Worm (Caenorhabditis elegans) whole organism, L1 larva: ENCODE results near the gene T05H4.4.
A peak's percentile ranks its signal among the peaks of the same experiment; 100 is the strongest.

ENCODE experiments used
- Y116A8C.19 ChIP-seq: sonication (generic microtip); optimal IDR thresholded peaks from 2 replicates; lab custom pipeline; 2016; ENCODE audit warnings: missing compliant biosample characterization, missing genetic modification characterization, borderline replicate concordance
- aly-2 ChIP-seq: fragments of 150-350 bp; optimal IDR thresholded peaks from 2 replicates; lab custom pipeline; 2014; ENCODE audit warnings: missing biosample characterization, missing genetic modification characterization
- ceh-90 ChIP-seq: sonication (generic microtip); optimal IDR thresholded peaks from 2 replicates; lab custom pipeline; 2016; ENCODE audit warnings: missing genetic modification characterization, missing compliant biosample characterization
- ces-1 ChIP-seq: fragments of 150-350 bp; optimal IDR thresholded peaks from 2 replicates; lab custom pipeline; 2014; ENCODE audit warnings: missing biosample characterization, missing genetic modification reagents, missing genetic modification characterization
- dsc-1 ChIP-seq: sonication (generic microtip); optimal IDR thresholded peaks from 2 replicates; lab custom pipeline; 2016; ENCODE audit warnings: mild to moderate bottlenecking, missing genetic modification characterization, missing compliant biosample characterization
- efl-1 ChIP-seq, 4 experiments: fragments of 150-350 bp; optimal IDR thresholded peaks in 3 of 4; peaks in 1 of 4; 1 replicate in 1 of 4; 2 replicates in 3 of 4; lab custom pipeline; 2014; ENCODE audit warnings: missing biosample characterization in 2 of 4, missing genetic modification characterization in 2 of 4, missing genetic modification reagents in 2 of 4
- egl-13 ChIP-seq: sonication (generic microtip); optimal IDR thresholded peaks from 2 replicates; lab custom pipeline; 2016; ENCODE audit warnings: missing genotype, missing genetic modification reagents, missing genetic modification characterization, missing compliant biosample characterization
- egl-27 ChIP-seq, 2 experiments: fragments of 150-350 bp in 1 of 2; sonication (generic microtip); optimal IDR thresholded peaks; 3 replicates each; lab custom pipeline; 2017 to 2018; ENCODE audit warnings: missing biosample characterization in 2 of 2, missing genetic modification characterization in 2 of 2, missing genetic modification reagents in 2 of 2
- elt-2 ChIP-seq: sonication (generic microtip); optimal IDR thresholded peaks from 2 replicates; lab custom pipeline; 2016; ENCODE audit warnings: missing genetic modification characterization, mild to moderate bottlenecking, inconsistent platforms, missing compliant biosample characterization, missing genetic modification reagents
- elt-3 ChIP-seq, 6 experiments: fragments of 150-350 bp in 1 of 6; sonication (generic microtip); optimal IDR thresholded peaks; 2 replicates each; lab custom pipeline; 2017 to 2018; ENCODE audit warnings: missing biosample characterization in 6 of 6, missing genetic modification characterization in 6 of 6, inconsistent platforms in 1 of 6
- ets-5 ChIP-seq: fragments of 200-800 bp; sonication (Bioruptor generic); IDR thresholded peaks from 2 replicates; pipeline ENCODE4 v1.3.6; 2022; ENCODE audit warnings: missing genetic modification characterization, missing compliant biosample characterization
- fos-1 ChIP-seq: fragments of 150-350 bp; optimal IDR thresholded peaks from 2 replicates; lab custom pipeline; 2014; ENCODE audit warnings: missing biosample characterization, missing genetic modification characterization
- hlh-17 ChIP-seq: fragments of 200-800 bp; sonication (Bioruptor generic); optimal IDR thresholded peaks from 2 replicates; lab custom pipeline; 2018; ENCODE audit warnings: missing genetic modification characterization, mild to moderate bottlenecking, missing compliant biosample characterization, moderate library complexity, borderline replicate concordance
- isw-1 ChIP-seq: fragments of 200-800 bp; sonication (Bioruptor generic); IDR thresholded peaks from 2 replicates; pipeline ENCODE4 v1.3.6; 2022; ENCODE audit warnings: missing genetic modification characterization, missing compliant biosample characterization
- lin-14 ChIP-seq: fragments of 200-800 bp; sonication (Bioruptor generic); optimal IDR thresholded peaks from 2 replicates; lab custom pipeline; 2018; ENCODE audit warnings: mild to moderate bottlenecking, missing genetic modification characterization, moderate library complexity, missing compliant biosample characterization
- lin-35 ChIP-seq, 2 experiments: fragments of 150-350 bp; optimal IDR thresholded peaks; 2 replicates each; lab custom pipeline; 2014; ENCODE audit warnings: missing biosample characterization in 2 of 2, missing genetic modification characterization in 2 of 2, missing genetic modification reagents in 2 of 2
- lsy-2 ChIP-seq, 2 experiments: fragments of 150-350 bp; optimal IDR thresholded peaks; 2 replicates each; lab custom pipeline; 2014; ENCODE audit warnings: missing biosample characterization in 2 of 2, missing genetic modification characterization in 2 of 2
- mdl-1 ChIP-seq, 2 experiments: fragments of 150-350 bp; optimal IDR thresholded peaks; 2 replicates each; lab custom pipeline; 2014 to 2017; ENCODE audit warnings: missing biosample characterization in 2 of 2, missing genetic modification characterization in 2 of 2, inconsistent platforms in 1 of 2
- mef-2 ChIP-seq: fragments of 150-350 bp; optimal IDR thresholded peaks from 2 replicates; lab custom pipeline; 2014; ENCODE audit warnings: missing biosample characterization, missing genetic modification characterization
- nhr-20 ChIP-seq: sonication (generic microtip); optimal IDR thresholded peaks from 2 replicates; lab custom pipeline; 2016; ENCODE audit warnings: mild to moderate bottlenecking, missing genetic modification characterization, missing compliant biosample characterization
- nhr-237 ChIP-seq: fragments of 150-350 bp; optimal IDR thresholded peaks from 2 replicates; lab custom pipeline; 2014; ENCODE audit warnings: missing biosample characterization, missing genetic modification characterization
- nhr-71 ChIP-seq: sonication (generic microtip); optimal IDR thresholded peaks from 2 replicates; lab custom pipeline; 2016; ENCODE audit warnings: mild to moderate bottlenecking, missing genetic modification characterization, moderate library complexity, missing compliant biosample characterization
- nhr-76 ChIP-seq: sonication (generic microtip); optimal IDR thresholded peaks from 2 replicates; lab custom pipeline; 2017; ENCODE audit warnings: missing biosample characterization, missing genetic modification characterization
- nhr-84 ChIP-seq: sonication (generic microtip); optimal IDR thresholded peaks from 2 replicates; lab custom pipeline; 2017; ENCODE audit warnings: missing biosample characterization, missing genetic modification characterization
- pag-3 ChIP-seq: sonication (generic microtip); optimal IDR thresholded peaks from 2 replicates; lab custom pipeline; 2017; ENCODE audit warnings: missing genetic modification characterization, mild to moderate bottlenecking, missing compliant biosample characterization, antibody characterized with exemption, borderline replicate concordance; ENCODE audit not compliant: insufficient read depth
- skn-1 ChIP-seq: fragments of 150-350 bp; optimal IDR thresholded peaks from 2 replicates; lab custom pipeline; 2014; ENCODE audit warnings: missing biosample characterization, missing genetic modification characterization
- snpc-4 ChIP-seq: fragments of 150-350 bp; optimal IDR thresholded peaks from 2 replicates; lab custom pipeline; 2014; ENCODE audit warnings: missing biosample characterization, missing genetic modification characterization
- swsn-7 ChIP-seq: sonication (generic microtip); optimal IDR thresholded peaks from 2 replicates; lab custom pipeline; 2016; ENCODE audit warnings: missing genetic modification characterization, missing compliant biosample characterization
- tbx-2 ChIP-seq: sonication (generic microtip); optimal IDR thresholded peaks from 2 replicates; lab custom pipeline; 2016; ENCODE audit warnings: missing genetic modification characterization, missing compliant biosample characterization
- tlp-1 ChIP-seq: fragments of 150-350 bp; optimal IDR thresholded peaks from 2 replicates; lab custom pipeline; 2014; ENCODE audit warnings: missing biosample characterization, missing genetic modification characterization
- unc-86 ChIP-seq: sonication (generic microtip); optimal IDR thresholded peaks from 2 replicates; lab custom pipeline; 2016; ENCODE audit warnings: missing genetic modification characterization, missing compliant biosample characterization
- vab-15 ChIP-seq: sonication (generic microtip); optimal IDR thresholded peaks from 2 replicates; lab custom pipeline; 2017; ENCODE audit warnings: missing genotype, mild to moderate bottlenecking, missing genetic modification characterization, missing compliant biosample characterization
- xbp-1 ChIP-seq: sonication (generic microtip); optimal IDR thresholded peaks from 2 replicates; lab custom pipeline; 2016; ENCODE audit warnings: missing genetic modification characterization, missing compliant biosample characterization

Gene T05H4.4

DNA sequence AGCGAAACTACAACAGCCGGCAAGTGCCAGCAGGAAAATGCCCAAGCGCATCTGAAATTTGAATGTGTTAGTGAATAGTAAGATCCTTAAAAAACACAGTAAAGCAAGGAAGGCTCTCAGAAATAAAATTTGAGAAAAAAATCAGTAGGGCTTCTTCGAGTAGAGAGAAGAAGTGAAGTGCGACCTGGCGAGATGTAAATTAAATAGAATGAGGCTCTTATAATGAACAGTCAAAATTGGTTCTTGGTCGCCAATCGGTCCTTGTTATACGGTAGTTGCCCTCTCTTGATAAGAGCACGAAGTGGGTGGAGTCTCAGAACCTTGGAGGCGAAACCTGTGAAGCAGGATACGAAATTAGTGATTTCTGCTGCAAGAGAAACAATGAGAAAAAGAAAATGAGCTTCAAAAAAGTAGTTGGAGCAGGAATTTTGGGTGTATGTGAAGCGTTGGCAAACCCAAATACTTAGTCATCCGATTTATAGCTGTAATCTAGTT, 29.9 kb upstream of the T05H4.4 start, which contains the start of gene bcf-1:
TSS of gene bcf-1 (minus strand) at position 51 of the 495 bp plus-strand sequence.
- TF ChIP-seq snpc-4 (tag; lab: Kevin White, UChicago) (no peak), elt-2 (tag; lab: Kevin White, UChicago) (peak; percentile 3)

DNA sequence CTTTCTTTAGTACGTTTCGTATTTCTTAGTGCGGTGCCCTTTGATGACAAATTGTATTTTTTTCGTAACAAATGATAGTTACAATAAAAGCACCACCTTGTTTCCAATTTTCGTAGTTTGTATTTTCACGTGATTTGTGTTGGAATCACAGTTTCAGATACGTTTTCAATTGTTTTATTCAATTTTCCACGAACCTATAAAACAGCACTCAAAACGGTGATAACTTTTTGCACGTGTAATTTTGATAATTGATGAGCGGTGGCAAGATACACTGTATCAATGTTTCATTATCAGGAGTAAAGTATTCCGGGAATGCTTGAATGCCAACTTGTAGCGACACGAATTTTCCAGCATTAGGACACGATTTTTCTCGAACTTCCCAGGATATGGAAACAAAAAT, 27.5 kb upstream of the T05H4.4 start:
- TF ChIP-seq lin-14 (GFP tag; lab: Kevin White, UChicago) (peak; percentile 8), tlp-1 (peak; percentile 10), fos-1 (tag; lab: Kevin White, UChicago) (no peak), nhr-20 (tag; lab: Kevin White, UChicago) (peak; percentile 50), nhr-71 (tag; lab: Kevin White, UChicago) (peak; percentile 21), ceh-90 (tag; lab: Kevin White, UChicago) (no peak), efl-1 (optimal IDR thresholded peaks at IDR 0.05; lab: Kevin White, UChicago) (no peak), efl-1 (GFP tag; optimal IDR thresholded peaks at IDR 0.05 in 1 of 2; lab: Kevin White, UChicago) (peak in 1 of 2 experiments; percentile 37), mdl-1 (tag; optimal IDR thresholded peaks at IDR 0.05; lab: Kevin White, UChicago) (peak in 1 of 2 experiments; percentile 8), snpc-4 (tag; lab: Kevin White, UChicago) (no peak), lin-35 (GFP tag; optimal IDR thresholded peaks at IDR 0.05; lab: Kevin White, UChicago) (peak in 1 of 2 experiments; percentile 14), elt-2 (tag; lab: Kevin White, UChicago) (peak; percentile 95)

DNA sequence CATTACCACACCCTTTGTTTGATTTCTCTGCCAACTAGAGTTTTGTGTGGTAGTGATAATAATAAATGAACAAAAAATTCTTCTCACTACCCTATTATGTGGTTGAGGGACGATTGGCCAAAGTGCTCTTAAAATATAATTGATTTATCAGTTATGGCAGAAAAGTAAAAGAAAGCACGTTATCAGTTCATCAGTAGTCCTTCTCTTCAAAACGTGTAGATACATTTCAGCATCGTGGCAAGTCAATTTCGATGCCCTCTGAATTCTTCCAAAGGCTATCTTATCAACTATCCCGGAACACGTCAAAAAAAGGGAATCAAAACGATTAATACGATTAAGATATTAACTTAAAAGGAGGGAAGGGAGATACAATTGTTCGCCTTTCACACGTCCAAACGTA, 25.6 kb upstream of the T05H4.4 start:
- TF ChIP-seq elt-2 (tag; lab: Kevin White, UChicago), result peak; percentile 96
- TF ChIP-seq mdl-1 (tag; optimal IDR thresholded peaks at IDR 0.05; lab: Kevin White, UChicago), result no peak
- TF ChIP-seq lin-35 (GFP tag; optimal IDR thresholded peaks at IDR 0.05; lab: Kevin White, UChicago), result peak in 1 of 2 experiments; percentile 5

DNA sequence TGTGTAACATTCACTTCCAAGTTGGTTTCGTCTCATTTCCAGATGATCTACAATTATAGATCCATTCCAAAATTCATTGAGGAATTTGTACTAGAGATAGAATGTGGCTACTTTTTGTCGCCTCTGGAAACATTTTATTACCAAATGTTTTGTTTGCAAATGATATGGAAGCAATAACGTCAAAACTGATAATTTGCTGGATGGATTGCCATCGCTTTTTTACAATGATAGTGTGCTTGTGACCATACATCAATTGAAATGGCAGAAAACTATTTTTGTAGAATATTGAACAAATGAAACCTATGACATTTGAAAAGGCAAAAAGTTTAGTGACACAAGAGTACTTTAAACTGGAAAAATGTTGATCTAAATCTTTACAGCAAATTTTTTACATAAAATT, 24.2 kb upstream of the T05H4.4 start:
- TF ChIP-seq nhr-76 (tag; lab: Kevin White, UChicago) (no peak), efl-1 (optimal IDR thresholded peaks at IDR 0.05; lab: Kevin White, UChicago) (no peak), efl-1 (GFP tag; optimal IDR thresholded peaks at IDR 0.05 in 1 of 2; lab: Kevin White, UChicago) (peak in 1 of 2 experiments; percentile 11), elt-3 (tag; optimal IDR thresholded peaks at IDR 0.05; lab: Kevin White, UChicago) (no peak), elt-2 (tag; lab: Kevin White, UChicago) (peak; percentile 51), nhr-237 (tag; lab: Kevin White, UChicago) (no peak), swsn-7 (tag; lab: Kevin White, UChicago) (no peak)

DNA sequence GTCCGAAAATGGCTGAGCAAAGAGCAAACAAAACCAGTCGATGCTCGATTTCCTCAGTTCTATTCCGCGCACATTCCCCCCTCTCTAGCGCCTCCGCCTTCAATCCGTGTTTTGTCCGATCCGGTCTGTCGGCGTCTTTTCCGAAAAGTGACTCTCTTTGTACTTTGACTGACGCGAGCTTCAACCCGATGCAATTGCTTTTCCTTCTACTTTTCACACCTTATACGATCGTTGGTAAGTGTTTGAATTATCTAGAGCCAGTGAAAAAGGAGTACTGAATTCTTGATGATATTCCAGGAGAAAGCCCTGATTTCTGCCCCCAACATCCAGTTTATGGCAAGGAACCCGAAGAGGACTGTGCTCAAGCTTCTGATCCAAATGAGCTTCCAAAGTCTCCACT, 23.7 kb upstream of the T05H4.4 start, which contains the start of gene cht-6:
TSS of gene cht-6 (plus strand) at position 9 of the 400 bp plus-strand sequence.
- no peak for TF ChIP-seq ceh-90 (tag; lab: Kevin White, UChicago)
- TF ChIP-seq ets-5 (GFP tag; lab: Robert Waterston, UW), result no peak
- TF ChIP-seq nhr-20 (tag; lab: Kevin White, UChicago), result no peak
- TF ChIP-seq hlh-17 (GFP tag; lab: Kevin White, UChicago), result no peak
- TF ChIP-seq lin-14 (GFP tag; lab: Kevin White, UChicago), result no peak
- no peak for TF ChIP-seq isw-1 (GFP tag; lab: Robert Waterston, UW)
- no peak for TF ChIP-seq elt-3 (tag; optimal IDR thresholded peaks at IDR 0.05; lab: Kevin White, UChicago)
- no peak for TF ChIP-seq nhr-84 (tag; lab: Kevin White, UChicago)
- TF ChIP-seq dsc-1 (tag; lab: Kevin White, UChicago), result no peak
- no peak for TF ChIP-seq tbx-2 (tag; lab: Kevin White, UChicago)
- TF ChIP-seq skn-1, result no peak
- TF ChIP-seq snpc-4 (tag; lab: Kevin White, UChicago), result no peak
- no peak for TF ChIP-seq vab-15 (tag; lab: Kevin White, UChicago)
- no peak for TF ChIP-seq egl-27 (tag; optimal IDR thresholded peaks at IDR 0.05; lab: Kevin White, UChicago)
- no peak for TF ChIP-seq lsy-2 (tag; optimal IDR thresholded peaks at IDR 0.05; lab: Kevin White, UChicago)
- TF ChIP-seq aly-2, result no peak
- TF ChIP-seq ces-1 (GFP tag; lab: Kevin White, UChicago), result no peak

DNA sequence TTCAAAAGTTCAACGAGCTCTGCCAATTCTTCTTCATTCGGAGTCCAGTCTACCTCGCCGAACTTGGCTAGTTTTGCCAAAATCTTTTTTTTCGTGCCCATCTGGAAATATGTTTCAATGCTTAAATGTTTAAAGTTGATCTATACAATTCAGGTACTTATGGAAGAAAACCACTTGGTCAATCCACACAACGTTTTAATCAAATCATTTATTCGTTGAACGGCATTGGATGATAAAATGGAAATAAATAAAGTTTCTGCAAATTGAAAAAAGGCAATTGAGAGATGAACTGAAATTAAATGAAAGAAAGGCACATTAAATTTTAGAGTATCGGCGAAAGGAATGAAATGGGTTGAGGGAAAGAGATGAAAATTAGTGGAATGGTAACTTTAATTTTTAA, 14.6 kb upstream of the T05H4.4 start, which contains the start of gene urb-1:
TSS of gene urb-1 (minus strand) at position 101 of the 400 bp plus-strand sequence.
- TF ChIP-seq mef-2 (tag; lab: Kevin White, UChicago) (no peak), Y116A8C.19 (no peak), unc-86 (tag; lab: Kevin White, UChicago) (no peak), pag-3 (tag; lab: Kevin White, UChicago) (no peak), elt-2 (tag; lab: Kevin White, UChicago) (no peak), egl-13 (tag; lab: Kevin White, UChicago) (no peak), efl-1 (optimal IDR thresholded peaks at IDR 0.05; lab: Kevin White, UChicago) (no peak), efl-1 (GFP tag; optimal IDR thresholded peaks at IDR 0.05 in 1 of 2; lab: Kevin White, UChicago) (no peak), xbp-1 (tag; lab: Kevin White, UChicago) (no peak), nhr-71 (tag; lab: Kevin White, UChicago) (no peak), dsc-1 (tag; lab: Kevin White, UChicago) (no peak)
